Fruit fly (Drosophila melanogaster): ENCODE results near the gene CG2614.

dm6 chr2L:20673737-20674461 is 17.7 kb downstream of the CG2614 start:
- TF ChIP-seq psq (optimal IDR thresholded peaks at IDR 0.05): no peak
- TF ChIP-seq ttk (optimal IDR thresholded peaks at IDR 0.05): no peak
- no peak for TF ChIP-seq h (optimal IDR thresholded peaks at IDR 0.05)

Data from Kc167 (cell line).